Worm (Caenorhabditis elegans) whole organism, L2 larva: ENCODE data around the gene eef-1A.2.

Experiments used
- aly-2 ChIP-seq: fragments of 150-350 bp; optimal IDR thresholded peaks from 2 replicates; lab custom pipeline; 2014; ENCODE audit warnings: missing biosample characterization, missing genetic modification characterization
- elt-1 ChIP-seq: fragments of 150-350 bp; optimal IDR thresholded peaks from 2 replicates; lab custom pipeline; 2014; ENCODE audit warnings: missing biosample characterization, missing genetic modification characterization
- nhr-11 ChIP-seq: fragments of 150-350 bp; optimal IDR thresholded peaks from 2 replicates; lab custom pipeline; 2014; ENCODE audit warnings: missing biosample characterization, missing genetic modification characterization
- nhr-129 ChIP-seq: fragments of 150-350 bp; optimal IDR thresholded peaks from 2 replicates; lab custom pipeline; 2014; ENCODE audit warnings: missing biosample characterization, missing genetic modification characterization
- ztf-4 ChIP-seq: fragments of 150-350 bp; optimal IDR thresholded peaks from 2 replicates; lab custom pipeline; 2014; ENCODE audit warnings: missing biosample characterization, missing genetic modification characterization

DNA sequence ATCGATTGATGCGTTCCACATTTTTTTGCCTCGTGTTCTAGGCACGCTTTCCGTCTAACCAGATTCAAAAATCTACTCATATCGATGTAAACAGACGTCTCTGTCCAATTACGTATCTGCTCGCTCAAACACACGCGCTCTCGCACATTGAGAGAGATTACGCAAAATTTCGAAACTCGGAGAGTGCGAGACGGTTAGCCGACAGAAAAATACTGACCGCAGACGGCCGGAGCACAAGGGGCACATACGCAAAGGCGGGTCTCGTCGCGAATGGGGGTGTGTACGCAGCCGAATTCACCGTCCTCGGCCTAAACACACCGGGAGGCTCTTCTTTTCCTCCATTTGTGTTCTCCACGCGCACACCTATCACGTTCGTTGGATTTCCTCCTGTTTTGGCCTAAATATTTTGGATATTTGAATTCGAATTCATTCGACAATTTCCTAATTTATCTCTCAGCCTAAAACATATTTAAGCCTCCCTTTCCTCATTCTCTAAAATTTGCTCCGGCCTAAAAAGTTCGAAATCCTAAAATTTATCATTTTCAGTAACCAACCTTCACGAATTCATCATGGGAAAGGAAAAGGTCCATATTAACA lies at the start of gene eef-1A.2:
- TF ChIP-seq ztf-4 (tag; lab: Kevin White, UChicago) = peak; percentile 87
- TF ChIP-seq nhr-129 = peak; percentile 100
- no peak for TF ChIP-seq elt-1 (tag; lab: Kevin White, UChicago)
- no peak for TF ChIP-seq nhr-11 (tag; lab: Kevin White, UChicago)
- no peak for TF ChIP-seq aly-2 (tag; lab: Kevin White, UChicago)
